Fruit fly (Drosophila melanogaster) whole organism, embryonic: ENCODE measurements around the gene Cpr31A.

Source experiments
- C15 ChIP-seq: fragments of 200-800 bp; sonication (Bioruptor generic); IDR thresholded peaks from 3 replicates; pipeline ENCODE4 v1.3.6; 2022; ENCODE audit warnings: missing biosample characterization, missing genetic modification characterization
- CG15514 ChIP-seq: fragments of 200-800 bp; sonication (Bioruptor generic); optimal IDR thresholded peaks from 3 replicates; lab custom pipeline; 2017; ENCODE audit warnings: missing biosample characterization, missing genetic modification characterization, mild to moderate bottlenecking, moderate library complexity, missing genetic modification reagents
- CG1647 ChIP-seq: fragments of 200-800 bp; sonication (Bioruptor generic); optimal IDR thresholded peaks from 3 replicates; lab custom pipeline; 2016; ENCODE audit warnings: missing biosample characterization, missing genetic modification characterization
- CG2202 ChIP-seq: fragments of 200-800 bp; sonication (Bioruptor generic); optimal IDR thresholded peaks from 2 replicates; lab custom pipeline; 2018; ENCODE audit warnings: missing biosample characterization, mild to moderate bottlenecking, missing genetic modification characterization
- CG3407 ChIP-seq: fragments of 200-800 bp; sonication (Bioruptor generic); optimal IDR thresholded peaks from 2 replicates; lab custom pipeline; 2018; ENCODE audit warnings: missing biosample characterization, mild to moderate bottlenecking, missing genetic modification characterization
- CG9437 ChIP-seq: fragments of 200-800 bp; sonication (Bioruptor generic); optimal IDR thresholded peaks from 2 replicates; lab custom pipeline; 2018; ENCODE audit warnings: missing biosample characterization, mild to moderate bottlenecking, missing genetic modification characterization
- Hand ChIP-seq: fragments of 200-800 bp; sonication (Bioruptor generic); optimal IDR thresholded peaks from 2 replicates; lab custom pipeline; 2017; ENCODE audit warnings: mild to moderate bottlenecking, missing biosample characterization, missing genetic modification reagents, missing genetic modification characterization
- Hmr ChIP-seq: fragments of 200-800 bp; sonication (Bioruptor generic); optimal IDR thresholded peaks from 3 replicates; lab custom pipeline; 2017; ENCODE audit warnings: mild to moderate bottlenecking, missing biosample characterization, missing genetic modification reagents, missing genetic modification characterization
- Lpt ChIP-seq: fragments of >200 bp; optimal IDR thresholded peaks from 2 replicates; lab custom pipeline; 2018; ENCODE audit warnings: missing biosample characterization, missing genetic modification characterization
- Scr ChIP-seq: fragments of 200-800 bp; sonication (Bioruptor generic); IDR thresholded peaks from 2 replicates; pipeline ENCODE4 v1.3.6; 2022; ENCODE audit warnings: missing biosample characterization, missing genetic modification characterization; ENCODE audit not compliant: partially characterized antibody
- chm ChIP-seq: fragments of 200-800 bp; sonication (Bioruptor generic); IDR thresholded peaks from 2 replicates; pipeline ENCODE4 v1.3.6; 2022; ENCODE audit warnings: missing biosample characterization, missing genetic modification characterization
- dysf ChIP-seq: fragments of 200-800 bp; sonication (Bioruptor generic); IDR thresholded peaks from 3 replicates; pipeline ENCODE4 v1.3.6; 2022; ENCODE audit warnings: missing biosample characterization, missing genetic modification characterization
- knrl ChIP-seq: fragments of 200-800 bp; sonication (Bioruptor generic); IDR thresholded peaks from 3 replicates; pipeline ENCODE4 v1.3.6; 2022; ENCODE audit warnings: missing biosample characterization, missing genetic modification characterization; ENCODE audit not compliant: partially characterized antibody
- tna ChIP-seq: fragments of 200-800 bp; sonication (Bioruptor generic); IDR thresholded peaks from 2 replicates; pipeline ENCODE4 v1.3.6; 2022; ENCODE audit warnings: missing biosample characterization, missing genetic modification characterization; ENCODE audit not compliant: partially characterized antibody

DNA sequence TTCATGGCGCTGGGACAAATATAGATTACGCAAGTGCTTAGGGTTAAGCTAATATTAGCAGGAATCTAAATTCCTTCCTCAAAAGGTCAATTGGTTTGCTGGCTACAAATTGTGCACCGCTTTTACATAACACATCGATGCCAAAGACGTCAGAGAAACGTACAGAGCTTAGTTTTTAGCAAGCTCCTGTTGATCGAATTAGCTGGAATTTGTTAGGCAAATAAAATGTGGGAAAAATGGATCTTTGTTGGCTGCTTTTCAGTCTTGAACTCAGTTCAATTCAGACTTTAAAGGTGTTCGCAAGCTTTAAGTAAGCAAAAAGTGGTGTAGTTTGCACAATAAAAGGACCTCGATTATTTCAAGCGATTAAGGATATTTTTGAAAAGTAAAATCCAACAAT is 39.8 kb downstream of the Cpr31A start, which contains the start of gene CG34109:
- no peak for TF ChIP-seq Scr (GFP tag; lab: Robert Waterston, UW)
- no peak for TF ChIP-seq chm
- no peak for TF ChIP-seq Hand
- no peak for TF ChIP-seq tna
- no peak for TF ChIP-seq dysf (GFP tag; lab: Robert Waterston, UW)
- TF ChIP-seq CG3407 (GFP tag; lab: Kevin White, UChicago), result no peak
- TF ChIP-seq CG9437, result no peak
- no peak for TF ChIP-seq CG2202 (tag; lab: Kevin White, UChicago)
- no peak for TF ChIP-seq Hmr
- TF ChIP-seq C15 (GFP tag; lab: Robert Waterston, UW), result no peak
- TF ChIP-seq Lpt, result no peak
- TF ChIP-seq CG1647, result no peak
- no peak for TF ChIP-seq CG15514 (GFP tag; lab: Kevin White, UChicago)
- TF ChIP-seq knrl, result no peak
